Worm (Caenorhabditis elegans): ENCODE data around the gene sax-7.
A peak's percentile ranks its signal among the peaks of the same experiment; 100 is the strongest.

Gene sax-7

DNA sequence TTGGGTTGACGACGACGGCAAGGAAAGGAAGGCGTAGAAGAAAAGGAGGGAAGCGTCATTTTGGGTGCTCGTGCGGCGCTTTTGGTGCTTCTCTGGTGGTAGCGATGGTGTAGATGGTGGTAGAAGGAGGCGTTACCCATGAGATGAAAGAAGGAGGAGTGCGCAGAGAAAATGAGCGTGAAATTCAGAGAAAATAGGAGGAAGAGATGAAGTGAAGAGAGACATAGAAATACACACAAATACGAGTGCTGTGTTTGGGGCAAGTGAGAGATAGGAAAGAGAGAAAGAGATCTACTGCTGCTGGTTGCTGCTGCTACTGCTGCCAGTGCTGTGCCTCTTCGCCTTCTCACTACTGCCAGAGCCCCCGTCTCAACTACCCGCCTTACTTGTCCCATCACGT is 4.1 kb downstream of the sax-7 start (continued):
- 0 out of 2 replicates have a peak, but pooled peaks have one; percentile 15 for TF ChIP-seq egl-44 (GFP tag; IDR thresholded peaks at IDR 0.05)

DNA sequence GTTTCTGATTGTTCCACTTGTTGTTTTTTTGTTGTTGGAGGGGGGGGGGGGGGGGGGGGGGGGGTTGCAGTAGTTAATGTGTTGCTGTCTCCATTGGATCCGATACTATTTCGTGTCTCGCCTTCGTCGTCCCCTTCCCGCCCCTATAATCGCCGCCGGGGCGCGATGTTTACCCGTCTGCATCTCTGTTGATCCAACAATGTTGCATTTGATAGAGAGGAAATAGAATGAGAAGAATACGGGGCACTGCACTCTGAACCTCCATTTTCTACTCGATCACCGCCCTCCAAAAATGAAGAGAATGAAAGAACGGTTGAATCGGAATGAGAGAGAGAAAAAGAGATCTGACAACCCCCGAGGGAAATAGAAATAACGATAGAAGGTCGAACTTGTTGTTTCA is 5.3 kb downstream of the sax-7 start:
- peak; percentile 85; the same call in 1 of the 2 replicates for TF ChIP-seq egrh-3 (GFP tag; IDR thresholded peaks at IDR 0.05)
- peak; percentile 8; the same call in 1 of the 2 replicates for TF ChIP-seq mcd-1 (GFP tag; IDR thresholded peaks at IDR 0.05)
- no peak for TF ChIP-seq sptf-2 (GFP tag; optimal IDR thresholded peaks at IDR 0.05)
- peak; percentile 89 for TF ChIP-seq zfh-2 (GFP tag; conservative IDR thresholded peaks at IDR 0.05)
- no peak for TF ChIP-seq ztf-22 (GFP tag; optimal IDR thresholded peaks at IDR 0.05)
- TF ChIP-seq hmg-20 (GFP tag; IDR thresholded peaks at IDR 0.05) = no peak
- TF ChIP-seq Y53G8AR.9 (GFP tag; conservative IDR thresholded peaks at IDR 0.05) = no peak
- 0 out of 2 replicates have a peak, but pooled peaks have one; percentile 9 for TF ChIP-seq ekl-4 (GFP tag; IDR thresholded peaks at IDR 0.05)
- 0 out of 2 replicates have a peak, but pooled peaks have one; percentile 36 for TF ChIP-seq C06A6.2 (GFP tag; conservative IDR thresholded peaks at IDR 0.05)
- TF ChIP-seq hmg-1.2 (GFP tag; IDR thresholded peaks at IDR 0.05) = no peak
- no peak for TF ChIP-seq cebp-1 (GFP tag; IDR thresholded peaks at IDR 0.05)
- TF ChIP-seq cebp-1 (tag; optimal IDR thresholded peaks at IDR 0.05) = peak; percentile 29

DNA sequence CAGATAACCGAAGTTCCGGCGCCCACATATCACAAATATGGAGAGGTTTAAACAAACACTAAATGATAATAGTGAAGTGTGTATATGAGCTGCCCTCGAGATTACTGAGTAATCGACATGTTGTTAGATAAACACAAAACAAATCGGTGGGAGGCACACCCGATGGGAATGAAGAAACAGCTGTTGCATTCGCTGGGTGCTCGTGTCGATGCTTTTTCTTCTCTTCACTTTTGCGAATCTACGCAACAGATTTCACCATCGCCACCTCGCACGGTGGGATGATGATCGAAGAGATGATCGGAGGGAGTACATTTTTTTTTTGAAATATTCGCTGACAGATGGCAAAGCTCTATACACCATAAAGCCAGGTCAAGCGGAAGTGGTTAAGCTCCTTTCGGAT is 5.8 kb downstream of the sax-7 start:
- TF ChIP-seq hrde-1 (tag; optimal IDR thresholded peaks at IDR 0.05; ENCODE audit: borderline replicate concordance) = no peak
- TF ChIP-seq ceh-58 (GFP tag; IDR thresholded peaks at IDR 0.05) = no peak
- TF ChIP-seq zfh-2 (GFP tag; conservative IDR thresholded peaks at IDR 0.05) = no peak
- TF ChIP-seq sdz-38 (tag; optimal IDR thresholded peaks at IDR 0.05) = no peak

DNA sequence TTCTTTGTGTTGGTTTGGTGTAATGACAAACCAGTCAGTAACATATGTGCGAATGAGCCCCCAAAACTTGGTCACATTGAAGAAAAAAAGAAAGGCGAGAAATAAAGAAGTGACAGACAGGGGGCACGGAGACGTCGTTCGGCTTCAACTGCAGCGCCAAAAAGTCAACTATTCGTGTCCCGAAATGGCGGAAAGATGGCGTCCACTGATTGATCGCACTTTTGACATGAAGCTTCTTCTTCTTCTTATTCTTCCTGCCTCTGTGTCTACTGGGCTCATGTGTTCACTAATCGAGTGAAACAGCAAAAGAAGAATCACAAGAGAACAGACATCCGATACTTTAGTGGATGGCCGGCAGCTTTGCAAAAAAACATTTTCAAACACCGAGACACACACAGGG is 6.6 kb downstream of the sax-7 start:
- TF ChIP-seq nhr-90 (tag; optimal IDR thresholded peaks at IDR 0.05) (no peak), F55B11.4 (tag; optimal IDR thresholded peaks at IDR 0.05; ENCODE audit: borderline replicate concordance, insufficient read depth) (no peak), cebp-1 (GFP tag; IDR thresholded peaks at IDR 0.05) (no peak), cebp-1 (tag; optimal IDR thresholded peaks at IDR 0.05) (no peak), zfh-2 (GFP tag; conservative IDR thresholded peaks at IDR 0.05) (peak; percentile 37; the same call in 1 of the 2 replicates), rec-8 (tag; optimal IDR thresholded peaks at IDR 0.05) (no peak)

DNA sequence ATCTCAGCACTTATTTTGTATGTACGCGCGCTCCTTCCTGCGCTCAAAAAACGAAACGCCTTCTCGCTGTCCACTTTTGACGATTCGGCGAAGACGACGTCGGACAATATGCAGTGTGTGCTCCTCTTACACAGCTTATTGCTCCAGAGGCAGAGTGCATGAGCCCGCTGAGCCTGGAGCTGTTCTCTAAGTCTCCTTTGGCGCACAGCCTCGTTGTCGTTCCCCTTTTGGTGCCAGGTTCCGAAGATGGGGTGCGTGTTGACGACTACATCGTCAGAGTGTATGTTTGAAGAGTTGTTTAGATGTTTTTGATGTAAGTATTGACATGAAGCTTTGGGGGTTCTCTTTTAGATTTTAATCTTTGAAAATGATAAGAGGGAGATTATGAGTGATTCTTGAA is 7.8 kb downstream of the sax-7 start:
- TF ChIP-seq C06A6.2 (GFP tag; conservative IDR thresholded peaks at IDR 0.05) = peak; percentile 22; the same call in 1 of the 2 replicates
- TF ChIP-seq zfh-2 (GFP tag; conservative IDR thresholded peaks at IDR 0.05) = peak; percentile 63
- no peak for TF ChIP-seq T07F8.4 (tag; optimal IDR thresholded peaks at IDR 0.05)

DNA sequence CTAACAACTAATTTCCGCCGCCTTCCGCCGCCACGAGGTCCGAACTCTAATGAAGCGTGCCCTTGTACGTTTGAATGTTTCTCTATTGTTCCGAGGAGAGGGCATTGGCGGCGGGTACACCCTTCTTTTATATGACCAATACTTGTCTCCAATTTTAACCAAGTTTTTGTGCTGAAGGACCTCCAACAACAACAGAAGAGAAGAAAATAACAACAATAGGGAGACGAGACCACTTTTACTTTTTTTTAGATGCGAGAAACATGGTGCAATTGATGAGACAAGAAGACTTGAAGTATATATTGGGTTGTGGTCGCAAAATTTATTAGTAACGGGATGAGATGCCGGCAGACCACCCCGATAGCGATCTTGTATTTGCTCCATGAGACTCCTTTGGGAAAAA is 8.5 kb downstream of the sax-7 start:
- TF ChIP-seq hmg-1.2 (GFP tag; IDR thresholded peaks at IDR 0.05) = no peak
- peak; percentile 64 for TF ChIP-seq ceh-27 (GFP tag; optimal IDR thresholded peaks at IDR 0.05)

DNA sequence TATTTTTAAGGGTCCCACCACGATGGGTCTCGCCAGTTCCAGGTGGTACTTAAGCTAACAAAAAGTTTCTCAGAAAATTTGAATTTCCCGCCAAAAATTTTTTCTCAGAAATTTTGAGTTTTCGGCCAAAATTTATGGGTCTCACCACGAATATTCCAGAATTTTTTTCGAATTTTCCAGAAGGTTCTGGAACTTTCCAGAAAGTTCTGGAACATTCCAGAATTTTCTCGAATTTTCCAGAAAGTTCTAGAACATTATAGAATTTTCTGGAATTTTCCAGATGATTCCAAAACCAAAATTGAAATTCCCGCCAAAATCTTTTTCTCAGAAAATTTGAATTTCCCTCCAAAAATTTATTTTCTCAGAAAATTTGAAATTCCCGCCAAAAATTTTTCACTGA is 10.2 kb downstream of the sax-7 start:
- TF ChIP-seq ekl-4 (GFP tag; IDR thresholded peaks at IDR 0.05) (0 out of 2 replicates have a peak, but pooled peaks have one; percentile 27), hsf-1 (GFP tag; IDR thresholded peaks at IDR 0.05) (peak; percentile 96), dox-1 (GFP tag; IDR thresholded peaks at IDR 0.05) (peak; percentile 56), F33H1.4 (GFP tag; IDR thresholded peaks at IDR 0.05) (0 out of 2 replicates have a peak, but pooled peaks have one; percentile 6)

DNA sequence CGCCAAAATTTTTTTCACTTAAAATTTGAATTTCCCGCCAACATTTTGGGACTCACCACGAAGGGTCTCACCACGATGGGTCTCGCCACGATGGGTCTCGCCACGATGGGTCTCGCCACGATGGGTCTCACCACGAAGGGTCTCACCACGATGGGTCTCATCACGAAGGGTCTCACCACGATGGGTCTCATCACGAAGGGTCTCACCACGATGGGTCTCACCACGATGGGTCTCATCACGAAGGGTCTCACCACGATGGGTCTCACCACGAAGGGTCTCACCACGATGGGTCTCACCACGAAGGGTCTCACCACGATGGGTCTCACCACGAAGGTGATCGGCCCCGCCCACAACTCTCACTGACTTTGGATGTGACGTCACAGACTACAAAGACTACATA is 11.2 kb downstream of the sax-7 start:
- TF ChIP-seq dox-1 (GFP tag; IDR thresholded peaks at IDR 0.05) (peak; percentile 69; the same call in 1 of the 2 replicates), mcd-1 (GFP tag; IDR thresholded peaks at IDR 0.05) (peak; percentile 26; the same call in 1 of the 2 replicates), egrh-3 (GFP tag; IDR thresholded peaks at IDR 0.05) (peak; percentile 35), ceh-91 (GFP tag; IDR thresholded peaks at IDR 0.05) (0 out of 2 replicates have a peak, but pooled peaks have one; percentile 38), pbrm-1 (GFP tag; IDR thresholded peaks at IDR 0.05) (0 out of 2 replicates have a peak, but pooled peaks have one; percentile 53), D2030.7 (GFP tag; IDR thresholded peaks at IDR 0.05) (peak; percentile 12; the same call in 1 of the 2 replicates), F37B4.10 (GFP tag; IDR thresholded peaks at IDR 0.05) (0 out of 2 replicates have a peak, but pooled peaks have one; percentile 34), F33H1.4 (GFP tag; IDR thresholded peaks at IDR 0.05) (peak; percentile 78)

All from whole organism, young adult.